Worm (Caenorhabditis elegans) whole organism, L4/young adult: ENCODE results near the gene F18A11.3.

ENCODE experiments used
- dao-5 ChIP-seq: sonication (generic microtip); optimal IDR thresholded peaks from 2 replicates; lab custom pipeline; 2016; ENCODE audit warnings: missing genotype, missing genetic modification characterization, moderate library complexity, missing compliant biosample characterization
- him-1 ChIP-seq: sonication (generic microtip); optimal IDR thresholded peaks from 2 replicates; lab custom pipeline; 2016; ENCODE audit warnings: missing genotype, missing genetic modification reagents, missing genetic modification characterization, missing compliant biosample characterization

- no peak for TF ChIP-seq dao-5 (tag; lab: Kevin White, UChicago)
- TF ChIP-seq him-1 (tag; lab: Kevin White, UChicago) = no peak
Measured at ce11 chrII:13007717-13008461, 28.8 kb downstream of the F18A11.3 start, which contains the start of gene oig-2.
